Fruit fly (Drosophila melanogaster): Measurements from ENCODE around the gene Hcs.

The Hcs gene

DNA sequence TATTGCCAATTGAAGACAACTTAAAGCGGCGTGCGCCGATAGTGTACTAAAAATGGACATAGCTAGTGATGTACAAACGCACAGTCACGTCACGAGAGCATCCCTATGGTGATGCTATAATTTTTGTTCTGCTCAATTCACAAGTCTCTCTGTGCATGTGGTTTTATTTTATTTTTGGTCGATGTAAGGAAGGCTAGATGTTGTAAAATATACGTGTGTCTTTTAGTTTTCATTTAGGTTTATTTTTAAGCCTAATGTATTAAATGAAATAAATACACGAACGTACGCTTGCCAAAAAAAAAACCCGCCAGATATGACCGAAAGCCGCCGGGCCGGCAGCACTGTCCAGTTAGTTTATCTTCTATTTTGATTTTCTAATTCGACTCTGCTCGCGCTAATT lies at the start of gene Hcs, which contains the start of the genes CG45100 and HDAC3 (continued):
- TF ChIP-seq Bgb (GFP tag; IDR thresholded peaks at IDR 0.05; ENCODE audit: partially characterized antibody), result peak; percentile 87
- TF ChIP-seq CG2875 (GFP tag; optimal IDR thresholded peaks at IDR 0.05), result no peak
- peak; percentile 90 for TF ChIP-seq CG13287 (GFP tag; IDR thresholded peaks at IDR 0.05; ENCODE audit: partially characterized antibody)
- TF ChIP-seq Hr78 (GFP tag; optimal IDR thresholded peaks at IDR 0.05), result no peak
- peak; percentile 58; the same call in 1 of the 3 replicates for TF ChIP-seq zen2 (GFP tag; IDR thresholded peaks at IDR 0.05; ENCODE audit: partially characterized antibody)
- TF ChIP-seq zen (tag; optimal IDR thresholded peaks at IDR 0.05), result peak; percentile 73
- TF ChIP-seq CG4854 (GFP tag; optimal IDR thresholded peaks at IDR 0.05), result no peak
- TF ChIP-seq CG11560 (tag; IDR thresholded peaks at IDR 0.05), result no peak
- peak; percentile 41 for TF ChIP-seq p53 (GFP tag; optimal IDR thresholded peaks at IDR 0.05)
- no peak for TF ChIP-seq CG5953 (GFP tag; IDR thresholded peaks at IDR 0.05)
- TF ChIP-seq CG1233 (GFP tag; optimal IDR thresholded peaks at IDR 0.05), result no peak
- no peak for TF ChIP-seq peb (GFP tag; IDR thresholded peaks at IDR 0.05)
- TF ChIP-seq Tbp (GFP tag; optimal IDR thresholded peaks at IDR 0.05), result peak; percentile 52
- peak; percentile 93 for TF ChIP-seq Scr (GFP tag; IDR thresholded peaks at IDR 0.05; ENCODE audit: partially characterized antibody)
- TF ChIP-seq CG33213 (GFP tag; optimal IDR thresholded peaks at IDR 0.05), result peak; percentile 61
- peak; percentile 86 for TF ChIP-seq amos (GFP tag; IDR thresholded peaks at IDR 0.05; ENCODE audit: partially characterized antibody)
- TF ChIP-seq CG9932 (GFP tag; IDR thresholded peaks at IDR 0.05), result peak; percentile 86
- TF ChIP-seq ato (GFP tag; IDR thresholded peaks at IDR 0.05; ENCODE audit: partially characterized antibody), result peak; percentile 60
- TF ChIP-seq CG3281 (GFP tag; optimal IDR thresholded peaks at IDR 0.05), result no peak
- TF ChIP-seq CG12299 (tag; optimal IDR thresholded peaks at IDR 0.05), result no peak
- TF ChIP-seq CG14860 (GFP tag; IDR thresholded peaks at IDR 0.05; ENCODE audit: partially characterized antibody), result peak; percentile 88
- no peak for TF ChIP-seq CG10462 (GFP tag; optimal IDR thresholded peaks at IDR 0.05)
- TF ChIP-seq CG1832 (GFP tag; optimal IDR thresholded peaks at IDR 0.05), result no peak
- TF ChIP-seq B-H2 (GFP tag; optimal IDR thresholded peaks at IDR 0.05), result no peak
- no peak for TF ChIP-seq fru (optimal IDR thresholded peaks at IDR 0.05)
- peak; percentile 100 for TF ChIP-seq Sry-β (GFP tag; optimal IDR thresholded peaks at IDR 0.05)
- peak; percentile 50 for TF ChIP-seq ind (GFP tag; optimal IDR thresholded peaks at IDR 0.05)
- TF ChIP-seq ac (GFP tag; optimal IDR thresholded peaks at IDR 0.05), result no peak
- peak; percentile 2 for TF ChIP-seq CG1602 (GFP tag; optimal IDR thresholded peaks at IDR 0.05)
- TF ChIP-seq aop (GFP tag; IDR thresholded peaks at IDR 0.05), result no peak
- TF ChIP-seq Nf-YC (tag; optimal IDR thresholded peaks at IDR 0.05), result no peak
- TF ChIP-seq Spps (tag; optimal IDR thresholded peaks at IDR 0.05), result no peak
- peak; percentile 51 for TF ChIP-seq Chrac-16 (GFP tag; optimal IDR thresholded peaks at IDR 0.05)
- peak; percentile 16 for TF ChIP-seq CG33557 (GFP tag; optimal IDR thresholded peaks at IDR 0.05)
- no peak for TF ChIP-seq her (GFP tag; optimal IDR thresholded peaks at IDR 0.05)
- TF ChIP-seq kni (GFP tag; optimal IDR thresholded peaks at IDR 0.05), result no peak
- TF ChIP-seq CG30020 (tag; optimal IDR thresholded peaks at IDR 0.05), result peak; percentile 33
- TF ChIP-seq CG17186 (GFP tag; optimal IDR thresholded peaks at IDR 0.05), result peak; percentile 75
- no peak for TF ChIP-seq Hr39 (optimal IDR thresholded peaks at IDR 0.05)
- TF ChIP-seq CG6791 (GFP tag; IDR thresholded peaks at IDR 0.05; ENCODE audit: partially characterized antibody), result peak; percentile 85
- no peak for TF ChIP-seq Hmx (GFP tag; optimal IDR thresholded peaks at IDR 0.05)
- TF ChIP-seq knrl (GFP tag; IDR thresholded peaks at IDR 0.05; ENCODE audit: partially characterized antibody), result peak; percentile 95
- no peak for TF ChIP-seq D19A (tag; optimal IDR thresholded peaks at IDR 0.05)
- TF ChIP-seq tup (GFP tag; optimal IDR thresholded peaks at IDR 0.05), result no peak
- TF ChIP-seq CG31441 (GFP tag; IDR thresholded peaks at IDR 0.05), result no peak
- TF ChIP-seq HmgZ (tag; optimal IDR thresholded peaks at IDR 0.05), result peak; percentile 39
- no peak for TF ChIP-seq CG18011 (GFP tag; optimal IDR thresholded peaks at IDR 0.05)
- no peak for TF ChIP-seq CG4282 (GFP tag; optimal IDR thresholded peaks at IDR 0.05)
- peak; percentile 42; the same call in 1 of the 2 replicates for TF ChIP-seq vvl (GFP tag; IDR thresholded peaks at IDR 0.05)
- TF ChIP-seq ham (GFP tag; IDR thresholded peaks at IDR 0.05), result no peak
- no peak for TF ChIP-seq CG15601 (tag; optimal IDR thresholded peaks at IDR 0.05)

Measured in whole organism, embryonic.